Worm (Caenorhabditis elegans) whole organism, L1 larva: ENCODE measurements around the gene srt-48.
A peak's percentile ranks its signal among the peaks of the same experiment; 100 is the strongest.

Experiments used
- F16B12.6 ChIP-seq: fragments of 150-350 bp; optimal IDR thresholded peaks from 2 replicates; lab custom pipeline; 2014; ENCODE audit warnings: missing biosample characterization, missing genetic modification characterization
- aly-2 ChIP-seq: fragments of 150-350 bp; optimal IDR thresholded peaks from 2 replicates; lab custom pipeline; 2014; ENCODE audit warnings: missing biosample characterization, missing genetic modification characterization
- ama-1 ChIP-seq: fragments of 150-350 bp; optimal IDR thresholded peaks from 2 replicates; lab custom pipeline; 2014
- ceh-63 ChIP-seq: fragments of 200-800 bp; sonication (Bioruptor generic); optimal IDR thresholded peaks from 2 replicates; lab custom pipeline; 2018; ENCODE audit warnings: mild to moderate bottlenecking, missing genetic modification characterization, missing compliant biosample characterization
- ceh-8 ChIP-seq: fragments of 200-800 bp; sonication (Bioruptor generic); optimal IDR thresholded peaks from 2 replicates; lab custom pipeline; 2018; ENCODE audit warnings: mild to moderate bottlenecking, missing genetic modification characterization, moderate library complexity, missing compliant biosample characterization
- ceh-88 ChIP-seq: fragments of 200-800 bp; sonication (Bioruptor generic); IDR thresholded peaks from 2 replicates; pipeline ENCODE4 v1.3.6; 2022; ENCODE audit warnings: missing genetic modification characterization, missing compliant biosample characterization
- ceh-90 ChIP-seq: sonication (generic microtip); optimal IDR thresholded peaks from 2 replicates; lab custom pipeline; 2016; ENCODE audit warnings: missing genetic modification characterization, missing compliant biosample characterization
- dpl-1 ChIP-seq, 3 experiments: fragments of 150-350 bp in 2 of 3; sonication (generic microtip) in 1 of 3; optimal IDR thresholded peaks; 2 replicates each; lab custom pipeline; 2014 to 2017; ENCODE audit warnings: missing biosample characterization in 3 of 3, missing genetic modification characterization in 3 of 3, missing genetic modification reagents in 3 of 3
- efl-1 ChIP-seq, 4 experiments: fragments of 150-350 bp; optimal IDR thresholded peaks in 3 of 4; peaks in 1 of 4; 1 replicate in 1 of 4; 2 replicates in 3 of 4; lab custom pipeline; 2014; ENCODE audit warnings: missing biosample characterization in 2 of 4, missing genetic modification characterization in 2 of 4, missing genetic modification reagents in 2 of 4
- efl-3 ChIP-seq: fragments of 200-800 bp; sonication (Bioruptor generic); optimal IDR thresholded peaks from 2 replicates; lab custom pipeline; 2018; ENCODE audit warnings: mild to moderate bottlenecking, missing genetic modification characterization, missing compliant biosample characterization
- egl-27 ChIP-seq, 2 experiments: fragments of 150-350 bp in 1 of 2; sonication (generic microtip); optimal IDR thresholded peaks; 3 replicates each; lab custom pipeline; 2017 to 2018; ENCODE audit warnings: missing biosample characterization in 2 of 2, missing genetic modification characterization in 2 of 2, missing genetic modification reagents in 2 of 2
- fos-1 ChIP-seq: fragments of 150-350 bp; optimal IDR thresholded peaks from 2 replicates; lab custom pipeline; 2014; ENCODE audit warnings: missing biosample characterization, missing genetic modification characterization
- grh-1 ChIP-seq: fragments of 200-800 bp; sonication (Bioruptor generic); IDR thresholded peaks from 2 replicates; pipeline ENCODE4 v1.3.6; 2022; ENCODE audit warnings: missing genetic modification reagents, missing genetic modification characterization, missing compliant biosample characterization
- hlh-4 ChIP-seq: sonication (generic microtip); optimal IDR thresholded peaks from 2 replicates; lab custom pipeline; 2016; ENCODE audit warnings: mild to moderate bottlenecking, missing genetic modification characterization, missing compliant biosample characterization
- hpl-2 ChIP-seq: fragments of 150-350 bp; optimal IDR thresholded peaks from 2 replicates; lab custom pipeline; 2014; ENCODE audit warnings: missing biosample characterization, missing genetic modification reagents, missing genetic modification characterization
- irx-1 ChIP-seq: sonication (generic microtip); optimal IDR thresholded peaks from 2 replicates; lab custom pipeline; 2016; ENCODE audit warnings: missing genetic modification characterization, missing compliant biosample characterization
- lin-15B ChIP-seq: fragments of 150-350 bp; sonication (generic microtip); optimal IDR thresholded peaks from 3 replicates; lab custom pipeline; 2014; ENCODE audit warnings: missing biosample characterization, missing genetic modification characterization
- lsy-2 ChIP-seq, 2 experiments: fragments of 150-350 bp; optimal IDR thresholded peaks; 2 replicates each; lab custom pipeline; 2014; ENCODE audit warnings: missing biosample characterization in 2 of 2, missing genetic modification characterization in 2 of 2
- mdl-1 ChIP-seq, 2 experiments: fragments of 150-350 bp; optimal IDR thresholded peaks; 2 replicates each; lab custom pipeline; 2014 to 2017; ENCODE audit warnings: missing biosample characterization in 2 of 2, missing genetic modification characterization in 2 of 2, inconsistent platforms in 1 of 2
- nhr-11 ChIP-seq: fragments of 150-350 bp; optimal IDR thresholded peaks from 2 replicates; lab custom pipeline; 2014; ENCODE audit warnings: missing biosample characterization, missing genetic modification characterization
- nhr-47 ChIP-seq: sonication (generic microtip); optimal IDR thresholded peaks from 2 replicates; lab custom pipeline; 2016; ENCODE audit warnings: mild to moderate bottlenecking, missing genetic modification characterization, moderate library complexity, missing compliant biosample characterization
- nhr-71 ChIP-seq: sonication (generic microtip); optimal IDR thresholded peaks from 2 replicates; lab custom pipeline; 2016; ENCODE audit warnings: mild to moderate bottlenecking, missing genetic modification characterization, moderate library complexity, missing compliant biosample characterization
- nhr-76 ChIP-seq: sonication (generic microtip); optimal IDR thresholded peaks from 2 replicates; lab custom pipeline; 2017; ENCODE audit warnings: missing biosample characterization, missing genetic modification characterization
- nhr-85 ChIP-seq: sonication (generic microtip); peaks from one replicate; lab custom pipeline; 2016; ENCODE audit warnings: missing genetic modification characterization, inconsistent platforms, missing compliant biosample characterization
- nhr-90 ChIP-seq: sonication (generic microtip); optimal IDR thresholded peaks from 2 replicates; lab custom pipeline; 2016; ENCODE audit warnings: mild to moderate bottlenecking, missing genetic modification characterization, missing compliant biosample characterization; ENCODE audit not compliant: poor library complexity
- rnt-1 ChIP-seq: sonication (generic microtip); optimal IDR thresholded peaks from 2 replicates; lab custom pipeline; 2016; ENCODE audit warnings: mild to moderate bottlenecking, missing genetic modification characterization, moderate library complexity, missing compliant biosample characterization
- sox-4 ChIP-seq: sonication (generic microtip); optimal IDR thresholded peaks from 2 replicates; lab custom pipeline; 2016; ENCODE audit warnings: missing genetic modification characterization, missing compliant biosample characterization
- tbx-2 ChIP-seq: sonication (generic microtip); optimal IDR thresholded peaks from 2 replicates; lab custom pipeline; 2016; ENCODE audit warnings: missing genetic modification characterization, missing compliant biosample characterization
- tlp-1 ChIP-seq: fragments of 150-350 bp; optimal IDR thresholded peaks from 2 replicates; lab custom pipeline; 2014; ENCODE audit warnings: missing biosample characterization, missing genetic modification characterization
- unc-30 ChIP-seq: sonication (generic microtip); optimal IDR thresholded peaks from 2 replicates; lab custom pipeline; 2017; ENCODE audit warnings: missing biosample characterization, missing genetic modification characterization
- zip-4 ChIP-seq: fragments of 200-800 bp; sonication (Bioruptor generic); optimal IDR thresholded peaks from 2 replicates; lab custom pipeline; 2018; ENCODE audit warnings: mild to moderate bottlenecking, missing genetic modification characterization, moderate library complexity, missing compliant biosample characterization
- ztf-4 ChIP-seq: fragments of 150-350 bp; optimal IDR thresholded peaks from 2 replicates; lab custom pipeline; 2014; ENCODE audit warnings: missing biosample characterization, missing genetic modification characterization

The srt-48 gene

ce11 chrIV:15051045-15051444 lies 17.7 kb downstream of the srt-48 start:
- TF ChIP-seq nhr-76 (tag; lab: Kevin White, UChicago) (no peak), lin-15B (tag; lab: Kevin White, UChicago) (no peak), F16B12.6 (tag; lab: Kevin White, UChicago) (no peak), efl-1 (optimal IDR thresholded peaks at IDR 0.05; lab: Kevin White, UChicago) (no peak), efl-1 (GFP tag; optimal IDR thresholded peaks at IDR 0.05 in 1 of 2; lab: Kevin White, UChicago) (peak in 1 of 2 experiments; percentile 82), ceh-90 (no peak)

ce11 chrIV:15049288-15050094 lies 19.2 kb downstream of the srt-48 start:
- TF ChIP-seq ama-1 (lab: Kevin White, UChicago) (peak; percentile 42), efl-1 (optimal IDR thresholded peaks at IDR 0.05; lab: Kevin White, UChicago) (peak; percentile 17 to 60), efl-1 (GFP tag; optimal IDR thresholded peaks at IDR 0.05 in 1 of 2; lab: Kevin White, UChicago) (peak; percentile 73 to 86), dpl-1 (GFP tag; optimal IDR thresholded peaks at IDR 0.05; lab: Kevin White, UChicago) (peak in 2 of 3 experiments; percentile 29 to 35), aly-2 (tag; lab: Kevin White, UChicago) (peak; percentile 91), nhr-71 (tag; lab: Kevin White, UChicago) (peak; percentile 56), tlp-1 (tag; lab: Kevin White, UChicago) (no peak), efl-3 (GFP tag; lab: Kevin White, UChicago) (no peak), rnt-1 (peak; percentile 9), irx-1 (tag; lab: Kevin White, UChicago) (no peak), ztf-4 (peak; percentile 71), ceh-90 (no peak), nhr-85 (tag; lab: Kevin White, UChicago) (peak; percentile 64), nhr-90 (tag; lab: Kevin White, UChicago) (peak; percentile 16), grh-1 (peak; percentile 32; the same call in 1 of the 2 replicates)
- TF ChIP-seq, all 84 proteins: peak for 10

- TF ChIP-seq efl-1 (optimal IDR thresholded peaks at IDR 0.05; lab: Kevin White, UChicago) (no peak), efl-1 (GFP tag; optimal IDR thresholded peaks at IDR 0.05 in 1 of 2; lab: Kevin White, UChicago) (peak in 1 of 2 experiments; percentile 14), sox-4 (tag; lab: Kevin White, UChicago) (no peak)
Measured at ce11 chrIV:15046162-15046561, 22.6 kb downstream of the srt-48 start.

ce11 chrIV:15042159-15042936 lies 26.4 kb downstream of the srt-48 start:
- peak; percentile 8 for TF ChIP-seq ceh-8
- TF ChIP-seq nhr-90 (tag; lab: Kevin White, UChicago), result no peak
- TF ChIP-seq efl-1 (optimal IDR thresholded peaks at IDR 0.05; lab: Kevin White, UChicago), result no peak
- TF ChIP-seq efl-1 (GFP tag; optimal IDR thresholded peaks at IDR 0.05 in 1 of 2; lab: Kevin White, UChicago), result peak in 1 of 2 experiments; percentile 14

ce11 chrIV:15041124-15041523 lies 27.6 kb downstream of the srt-48 start:
- TF ChIP-seq nhr-71 (tag; lab: Kevin White, UChicago) (no peak), hpl-2 (GFP tag; lab: Kevin White, UChicago) (no peak), mdl-1 (tag; optimal IDR thresholded peaks at IDR 0.05; lab: Kevin White, UChicago) (no peak), nhr-11 (tag; lab: Kevin White, UChicago) (no peak), ceh-63 (GFP tag; lab: Kevin White, UChicago) (no peak), unc-30 (tag; lab: Kevin White, UChicago) (no peak), lin-15B (tag; lab: Kevin White, UChicago) (no peak), zip-4 (GFP tag; lab: Kevin White, UChicago) (no peak), nhr-47 (tag; lab: Kevin White, UChicago) (no peak), tbx-2 (tag; lab: Kevin White, UChicago) (no peak), egl-27 (tag; optimal IDR thresholded peaks at IDR 0.05; lab: Kevin White, UChicago) (no peak), lsy-2 (tag; optimal IDR thresholded peaks at IDR 0.05; lab: Kevin White, UChicago) (no peak), hlh-4 (tag; lab: Kevin White, UChicago) (no peak), sox-4 (tag; lab: Kevin White, UChicago) (no peak), ceh-88 (GFP tag; lab: Robert Waterston, UW) (no peak), tlp-1 (tag; lab: Kevin White, UChicago) (no peak), rnt-1 (no peak), fos-1 (tag; lab: Kevin White, UChicago) (no peak)
